Worm (Caenorhabditis elegans) whole organism, young adult: ENCODE results near the gene msp-59.

Source experiments
- athp-1 ChIP-seq: sonication (generic microtip); optimal IDR thresholded peaks from 2 replicates; lab custom pipeline; 2017; ENCODE audit warnings: mild to moderate bottlenecking, missing genetic modification characterization, missing compliant biosample characterization
- cebp-1 ChIP-seq, 2 experiments: fragments of 200-800 bp in 1 of 2; sonication (Bioruptor generic) in 1 of 2; sonication (generic microtip) in 1 of 2; IDR thresholded peaks in 1 of 2; optimal IDR thresholded peaks in 1 of 2; 2 replicates each; pipeline versions ENCODE4 v1.3.6 to Lab custom; 2017 to 2022; ENCODE audit warnings: missing compliant biosample characterization in 2 of 2, missing genetic modification characterization in 2 of 2, mild to moderate bottlenecking in 1 of 2, missing genetic modification reagents in 1 of 2, moderate library complexity in 1 of 2
- ceh-100 ChIP-seq: fragments of 200-800 bp; sonication (Bioruptor generic); IDR thresholded peaks from 2 replicates; pipeline ENCODE4 v1.3.6; 2022; ENCODE audit warnings: missing genetic modification reagents, missing genetic modification characterization, missing compliant biosample characterization
- ceh-27 ChIP-seq: fragments of 200-800 bp; sonication (Bioruptor generic); optimal IDR thresholded peaks from 2 replicates; lab custom pipeline; 2018; ENCODE audit warnings: mild to moderate bottlenecking, missing genetic modification characterization, moderate library complexity, missing compliant biosample characterization
- dpl-1 ChIP-seq: fragments of 150-350 bp; optimal IDR thresholded peaks from 2 replicates; lab custom pipeline; 2014; ENCODE audit warnings: missing biosample characterization, missing genetic modification reagents, missing genetic modification characterization
- nfya-1 ChIP-seq: sonication (generic microtip); optimal IDR thresholded peaks from 2 replicates; lab custom pipeline; 2017; ENCODE audit warnings: antibody characterized with exemption, missing compliant biosample characterization, missing genetic modification characterization, borderline replicate concordance; ENCODE audit not compliant: insufficient read depth
- rpc-1 ChIP-seq, 2 experiments: fragments of 150-350 bp in 1 of 2; sonication (generic microtip) in 1 of 2; optimal IDR thresholded peaks; 2 replicates each; lab custom pipeline; 2014 to 2018; ENCODE audit warnings: missing biosample characterization in 1 of 2, missing genetic modification characterization in 1 of 2, missing genetic modification reagents in 1 of 2, missing genotype in 1 of 2
- sdz-38 ChIP-seq: sonication (generic microtip); optimal IDR thresholded peaks from 2 replicates; lab custom pipeline; 2016; ENCODE audit warnings: missing genotype, missing genetic modification characterization, missing compliant biosample characterization
- unc-62 ChIP-seq: fragments of 150-350 bp; optimal IDR thresholded peaks from 2 replicates; lab custom pipeline; 2014; ENCODE audit warnings: missing biosample characterization, missing genetic modification reagents, missing genetic modification characterization
- zfh-2 ChIP-seq: fragments of 200-800 bp; sonication (Bioruptor generic); conservative IDR thresholded peaks from 2 replicates; pipeline ENCODE4 v1.3.6; 2022; ENCODE audit warnings: missing genetic modification reagents, missing genetic modification characterization, missing compliant biosample characterization

DNA sequence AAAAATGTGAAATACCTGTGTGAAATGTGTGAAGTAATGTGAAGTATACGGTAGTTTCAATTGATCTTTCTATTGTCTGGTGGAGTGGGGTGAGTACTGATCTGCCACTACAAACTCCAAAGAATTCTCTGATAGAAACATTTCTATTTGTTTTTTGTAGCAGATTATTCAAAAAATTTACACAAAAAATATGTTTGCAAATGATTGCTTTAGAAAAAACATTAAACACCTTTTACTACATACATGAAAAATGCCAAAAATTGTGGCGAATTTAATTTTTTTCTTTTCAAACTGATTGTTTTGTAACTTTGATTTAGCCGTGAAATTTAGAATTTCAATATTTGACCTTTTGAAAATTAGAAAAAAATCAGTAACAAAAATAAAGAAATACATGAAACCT lies 3.2 kb downstream of the msp-59 start, which contains the start of gene ZK354.3:
- no peak for TF ChIP-seq dpl-1
- TF ChIP-seq athp-1 (tag; lab: Kevin White, UChicago) = no peak
- TF ChIP-seq rpc-1 (optimal IDR thresholded peaks at IDR 0.05; lab: Kevin White, UChicago) = no peak
- no peak for TF ChIP-seq rpc-1 (tag; optimal IDR thresholded peaks at IDR 0.05; lab: Kevin White, UChicago)
- TF ChIP-seq sdz-38 (tag; lab: Kevin White, UChicago) = no peak
- no peak for TF ChIP-seq zfh-2 (GFP tag; lab: Robert Waterston, UW)
- TF ChIP-seq nfya-1 (tag; lab: Kevin White, UChicago) = no peak
- TF ChIP-seq ceh-100 (GFP tag; lab: Robert Waterston, UW) = no peak
- no peak for TF ChIP-seq cebp-1 (GFP tag; IDR thresholded peaks at IDR 0.05; lab: Robert Waterston, UW)
- TF ChIP-seq cebp-1 (tag; optimal IDR thresholded peaks at IDR 0.05; lab: Kevin White, UChicago) = no peak
- no peak for TF ChIP-seq unc-62
- no peak for TF ChIP-seq ceh-27 (GFP tag; lab: Kevin White, UChicago)
